Worm (Caenorhabditis elegans) whole organism, L4 larva: Measurements from ENCODE around the gene Y116A8C.23.

Experiments
- dpl-1 ChIP-seq: fragments of 150-350 bp; optimal IDR thresholded peaks from 2 replicates; lab custom pipeline; 2014; ENCODE audit warnings: missing biosample characterization, missing genetic modification reagents, missing genetic modification characterization
- egl-43 ChIP-seq: fragments of 200-800 bp; sonication (Bioruptor generic); IDR thresholded peaks from 2 replicates; pipeline ENCODE4 v1.3.6; 2022; ENCODE audit warnings: missing genetic modification reagents, missing genetic modification characterization, missing compliant biosample characterization
- nhr-42 ChIP-seq: fragments of 200-800 bp; sonication (Bioruptor generic); IDR thresholded peaks from 2 replicates; pipeline ENCODE4 v1.3.6; 2022; ENCODE audit warnings: missing genetic modification characterization, missing compliant biosample characterization
- set-16 ChIP-seq: fragments of 200-800 bp; sonication (Bioruptor generic); IDR thresholded peaks from 2 replicates; pipeline ENCODE4 v1.3.6; 2022; ENCODE audit warnings: missing genetic modification reagents, missing genetic modification characterization, missing compliant biosample characterization

Y116A8C.23 gene

ce11 chrIV:17104157-17104872 is 51.0 kb downstream of the Y116A8C.23 start:
- TF ChIP-seq egl-43 (0 out of 2 replicates have a peak, but pooled peaks have one; percentile 26), dpl-1 (GFP tag; lab: Kevin White, UChicago) (peak; percentile 5), nhr-42 (no peak), set-16 (peak; percentile 78)
